Worm (Caenorhabditis elegans) whole organism, late embryonic: ENCODE results near the gene srz-75.

ENCODE experiments used
- C08G9.2 ChIP-seq: sonication (generic microtip); optimal IDR thresholded peaks from 2 replicates; lab custom pipeline; 2016; ENCODE audit warnings: mild to moderate bottlenecking, missing genetic modification characterization, moderate library complexity, missing compliant biosample characterization
- ama-1 ChIP-seq: fragments of 150-350 bp; optimal IDR thresholded peaks from 2 replicates; lab custom pipeline; 2014
- ceh-24 ChIP-seq: sonication (generic microtip); optimal IDR thresholded peaks from 2 replicates; lab custom pipeline; 2016; ENCODE audit warnings: mild to moderate bottlenecking, missing genetic modification characterization, missing compliant biosample characterization
- ceh-45 ChIP-seq: fragments of 200-800 bp; sonication (Bioruptor generic); IDR thresholded peaks from 2 replicates; pipeline ENCODE4 v1.3.6; 2022; ENCODE audit warnings: missing genetic modification reagents, missing genetic modification characterization, missing compliant biosample characterization
- ets-4 ChIP-seq: sonication (generic microtip); optimal IDR thresholded peaks from 2 replicates; lab custom pipeline; 2016; ENCODE audit warnings: missing genetic modification characterization, missing compliant biosample characterization
- hlh-6 ChIP-seq: sonication (generic microtip); optimal IDR thresholded peaks from 2 replicates; lab custom pipeline; 2016; ENCODE audit warnings: missing genotype, missing genetic modification characterization, missing compliant biosample characterization
- nhr-232 ChIP-seq: sonication (generic microtip); optimal IDR thresholded peaks from 2 replicates; lab custom pipeline; 2016; ENCODE audit warnings: missing genetic modification characterization, missing compliant biosample characterization
- pqm-1 ChIP-seq: sonication (generic microtip); optimal IDR thresholded peaks from 2 replicates; lab custom pipeline; 2016; ENCODE audit warnings: missing genetic modification characterization, missing compliant biosample characterization
- tbx-2 ChIP-seq: sonication (generic microtip); optimal IDR thresholded peaks from 2 replicates; lab custom pipeline; 2016; ENCODE audit warnings: missing genetic modification characterization, missing compliant biosample characterization

DNA sequence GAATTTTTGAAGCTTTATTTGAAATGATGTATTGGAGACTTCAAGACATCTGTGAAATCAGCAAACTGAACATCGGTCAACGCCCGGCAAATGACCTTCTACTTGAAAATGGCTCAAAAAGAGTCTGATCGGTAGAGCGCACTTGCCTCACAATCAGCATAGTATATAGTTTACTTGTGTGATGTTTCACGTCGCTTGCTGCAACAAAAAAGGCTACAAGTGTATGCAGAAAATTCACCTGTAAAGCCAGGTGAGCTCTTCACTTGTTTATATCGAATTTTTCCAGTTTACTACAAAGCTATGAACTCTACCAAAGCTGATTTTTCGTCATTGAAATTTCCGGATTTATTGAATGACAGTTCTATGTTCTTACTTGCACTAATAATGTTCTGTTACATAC is 41.9 kb upstream of the srz-75 start, which contains the start of gene srz-71:
- no peak for TF ChIP-seq ets-4 (tag; lab: Kevin White, UChicago)
- no peak for TF ChIP-seq hlh-6 (tag; lab: Kevin White, UChicago)
- no peak for TF ChIP-seq pqm-1
- no peak for TF ChIP-seq tbx-2
- TF ChIP-seq nhr-232: no peak
- no peak for TF ChIP-seq ceh-45 (GFP tag; lab: Robert Waterston, UW)
- TF ChIP-seq ceh-24: no peak
- TF ChIP-seq ama-1 (lab: Kevin White, UChicago): no peak
- TF ChIP-seq C08G9.2 (tag; lab: Kevin White, UChicago): no peak
